Worm (Caenorhabditis elegans): Measurements from ENCODE around the gene mec-15.

The mec-15 gene

ce11 chrII:10261261-10261660 lies 21.8 kb upstream of the mec-15 start:
- TF ChIP-seq tbx-9 (tag; optimal IDR thresholded peaks at IDR 0.05; ENCODE audit: borderline replicate concordance) (no peak), lsy-27 (tag; optimal IDR thresholded peaks at IDR 0.05; ENCODE audit: borderline replicate concordance, insufficient read depth) (no peak), efl-1 (GFP tag; optimal IDR thresholded peaks at IDR 0.05) (no peak), ztf-26 (tag; optimal IDR thresholded peaks at IDR 0.05) (no peak), hlh-26 (GFP tag; conservative IDR thresholded peaks at IDR 0.05) (no peak), lag-1 (GFP tag; IDR thresholded peaks at IDR 0.05) (no peak), nhr-120 (GFP tag; IDR thresholded peaks at IDR 0.05) (no peak), F57C9.4 (tag; optimal IDR thresholded peaks at IDR 0.05) (no peak), nfya-2 (GFP tag; IDR thresholded peaks at IDR 0.05) (no peak), die-1 (tag; optimal IDR thresholded peaks at IDR 0.05) (no peak), F23B12.7 (tag; optimal IDR thresholded peaks at IDR 0.05; ENCODE audit: insufficient read depth) (no peak), T26A5.8 (tag; optimal IDR thresholded peaks at IDR 0.05) (no peak), dox-1 (GFP tag; IDR thresholded peaks at IDR 0.05) (no peak), F33H1.4 (GFP tag; IDR thresholded peaks at IDR 0.05) (no peak), ZK185.1 (tag; optimal IDR thresholded peaks at IDR 0.05; ENCODE audit: poor library complexity, severe bottlenecking) (no peak), hmg-1.2 (GFP tag; IDR thresholded peaks at IDR 0.05) (no peak), attf-3 (GFP tag; conservative IDR thresholded peaks at IDR 0.05) (no peak), hrde-1 (tag; optimal IDR thresholded peaks at IDR 0.05; ENCODE audit: borderline replicate concordance) (no peak), ztf-18 (tag; optimal IDR thresholded peaks at IDR 0.05) (no peak), D2030.7 (GFP tag; IDR thresholded peaks at IDR 0.05) (no peak)

- TF ChIP-seq gei-17 (GFP tag; optimal IDR thresholded peaks at IDR 0.05) (no peak), F55B11.4 (tag; optimal IDR thresholded peaks at IDR 0.05; ENCODE audit: borderline replicate concordance, insufficient read depth) (no peak), fkh-3 (tag; optimal IDR thresholded peaks at IDR 0.05) (no peak), B0261.1 (tag; optimal IDR thresholded peaks at IDR 0.05) (no peak), dpff-1 (tag; optimal IDR thresholded peaks at IDR 0.05) (no peak), ets-4 (GFP tag; optimal IDR thresholded peaks at IDR 0.05) (no peak), ceh-79 (tag; optimal IDR thresholded peaks at IDR 0.05) (no peak), aptf-3 (GFP tag; IDR thresholded peaks at IDR 0.05) (no peak), attf-5 (GFP tag; optimal IDR thresholded peaks at IDR 0.05) (no peak), nhr-27 (tag; optimal IDR thresholded peaks at IDR 0.05) (no peak), hsf-1 (GFP tag; IDR thresholded peaks at IDR 0.05) (no peak), somi-1 (GFP tag; optimal IDR thresholded peaks at IDR 0.05) (no peak), ceh-100 (GFP tag; IDR thresholded peaks at IDR 0.05) (no peak), ztf-28 (GFP tag; IDR thresholded peaks at IDR 0.05) (no peak), ztf-18 (tag; optimal IDR thresholded peaks at IDR 0.05) (no peak), dox-1 (GFP tag; IDR thresholded peaks at IDR 0.05) (no peak), Y95B8A.8 (GFP tag; IDR thresholded peaks at IDR 0.05) (no peak), hmg-1.2 (GFP tag; IDR thresholded peaks at IDR 0.05) (no peak), Y56A3A.18 (GFP tag; IDR thresholded peaks at IDR 0.05) (no peak), ceh-91 (GFP tag; IDR thresholded peaks at IDR 0.05) (no peak)
Measured at ce11 chrII:10252048-10252447, 12.6 kb upstream of the mec-15 start.

- TF ChIP-seq snpc-1.3 (tag; optimal IDR thresholded peaks at IDR 0.05; ENCODE audit: insufficient read depth) (no peak), ztf-25 (GFP tag; IDR thresholded peaks at IDR 0.05) (no peak), snpc-3.4 (tag; optimal IDR thresholded peaks at IDR 0.05) (peak; percentile 6), F37B4.10 (GFP tag; IDR thresholded peaks at IDR 0.05) (no peak), ceh-58 (GFP tag; IDR thresholded peaks at IDR 0.05) (no peak), lin-40 (tag; optimal IDR thresholded peaks at IDR 0.05) (no peak)
Measured at ce11 chrII:10250966-10251365, 11.5 kb upstream of the mec-15 start, which contains the start of gene F54B3.1. TSS of gene F54B3.1 (plus strand) at chrII:10251266.

Measured in whole organism, young adult.